Worm (Caenorhabditis elegans) whole organism, midembryonic: ENCODE data around the gene F40E12.1.

Experiments
- T22C8.4 ChIP-seq: fragments of 200-800 bp; sonication (Bioruptor generic); IDR thresholded peaks from 2 replicates; pipeline ENCODE4 v1.3.6; 2022; ENCODE audit warnings: missing genetic modification characterization, missing compliant biosample characterization
- cog-1 ChIP-seq: sonication (generic microtip); optimal IDR thresholded peaks from 2 replicates; lab custom pipeline; 2016; ENCODE audit warnings: missing genetic modification characterization, missing compliant biosample characterization
- flt-1 ChIP-seq: fragments of 200-800 bp; sonication (Bioruptor generic); IDR thresholded peaks from 2 replicates; pipeline ENCODE4 v1.3.6; 2022; ENCODE audit warnings: missing genetic modification characterization, missing compliant biosample characterization
- klf-2 ChIP-seq: fragments of 200-800 bp; sonication (Bioruptor generic); conservative IDR thresholded peaks from 2 replicates; pipeline ENCODE4 v1.3.6; 2022; ENCODE audit warnings: missing genetic modification reagents, missing genetic modification characterization, missing compliant biosample characterization
- med-1 ChIP-seq: sonication (generic microtip); optimal IDR thresholded peaks from 2 replicates; lab custom pipeline; 2017; ENCODE audit warnings: missing genetic modification characterization, mild to moderate bottlenecking, missing compliant biosample characterization, antibody characterized with exemption, missing genetic modification reagents; ENCODE audit not compliant: insufficient read depth
- ref-1 ChIP-seq: fragments of 200-800 bp; sonication (Bioruptor generic); conservative IDR thresholded peaks from 2 replicates; pipeline ENCODE4 v1.3.6; 2022; ENCODE audit warnings: missing genetic modification reagents, missing genetic modification characterization, missing compliant biosample characterization
- tab-1 ChIP-seq: fragments of 200-800 bp; sonication (Bioruptor generic); IDR thresholded peaks from 2 replicates; pipeline ENCODE4 v1.3.6; 2022; ENCODE audit warnings: missing genetic modification characterization, missing compliant biosample characterization
- ztf-23 ChIP-seq: fragments of 200-800 bp; sonication (Bioruptor generic); IDR thresholded peaks from 2 replicates; pipeline ENCODE4 v1.3.6; 2022; ENCODE audit warnings: missing genetic modification reagents, missing genetic modification characterization, missing compliant biosample characterization
- ztf-29 ChIP-seq: fragments of 200-800 bp; sonication (Bioruptor generic); IDR thresholded peaks from 2 replicates; pipeline ENCODE4 v1.3.6; 2022; ENCODE audit warnings: missing genetic modification reagents, missing genetic modification characterization, missing compliant biosample characterization

The F40E12.1 gene

DNA sequence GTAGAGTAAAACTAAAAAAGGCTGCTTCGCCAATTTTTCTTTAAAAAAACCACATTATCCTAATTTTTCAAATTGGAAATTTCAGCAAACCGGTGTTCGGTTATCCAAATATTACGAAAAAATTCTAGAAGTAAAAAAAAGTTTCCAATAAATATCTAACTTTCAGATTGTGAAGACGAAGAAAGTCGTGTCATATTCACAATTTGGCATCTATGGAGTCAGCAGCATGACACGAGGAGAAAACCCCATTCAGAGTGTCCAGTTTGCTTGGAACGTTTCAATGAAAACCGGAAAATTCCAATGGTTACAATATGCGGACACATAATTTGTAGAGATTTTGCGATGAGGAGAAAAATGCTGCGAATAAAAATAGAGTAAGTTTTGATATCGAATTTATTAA lies 22.3 kb upstream of the F40E12.1 start, which contains the start of gene Y49F6A.12:
Y49F6A.12 (plus strand) TSS at position 301 of the 400 bp plus-strand sequence.
- TF ChIP-seq tab-1 (no peak), ref-1 (GFP tag; lab: Robert Waterston, UW) (no peak), cog-1 (tag; lab: Kevin White, UChicago) (no peak), ztf-23 (GFP tag; lab: Robert Waterston, UW) (no peak), T22C8.4 (GFP tag; lab: Robert Waterston, UW) (no peak), klf-2 (GFP tag; lab: Robert Waterston, UW) (no peak), med-1 (GFP tag; lab: Kevin White, UChicago) (no peak), flt-1 (GFP tag; lab: Robert Waterston, UW) (no peak), ztf-29 (GFP tag; lab: Robert Waterston, UW) (no peak)

DNA sequence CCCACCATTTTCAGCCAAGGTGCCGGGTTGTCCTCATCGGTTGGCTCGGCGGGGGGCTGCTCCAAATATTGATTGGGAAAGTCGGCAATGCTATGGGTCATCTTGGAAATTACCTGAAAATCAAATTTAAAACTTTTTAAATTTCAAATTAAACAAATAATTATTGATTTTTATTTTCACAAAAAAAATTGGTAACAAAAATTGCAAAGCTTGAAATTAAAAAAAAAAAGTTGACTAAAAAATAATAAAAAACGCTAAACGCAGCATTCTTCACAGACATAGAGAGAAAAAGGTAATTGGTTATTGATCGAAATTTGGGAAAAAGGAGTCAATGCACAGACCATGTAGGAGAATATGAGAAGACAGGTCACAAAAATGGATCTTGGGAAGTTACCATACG lies 18.9 kb upstream of the F40E12.1 start, which contains the start of gene Y49F6A.11:
Y49F6A.11 (minus strand) TSS at position 101 of the 400 bp plus-strand sequence.
- TF ChIP-seq flt-1 (GFP tag; lab: Robert Waterston, UW) (no peak), ref-1 (GFP tag; lab: Robert Waterston, UW) (no peak)

DNA sequence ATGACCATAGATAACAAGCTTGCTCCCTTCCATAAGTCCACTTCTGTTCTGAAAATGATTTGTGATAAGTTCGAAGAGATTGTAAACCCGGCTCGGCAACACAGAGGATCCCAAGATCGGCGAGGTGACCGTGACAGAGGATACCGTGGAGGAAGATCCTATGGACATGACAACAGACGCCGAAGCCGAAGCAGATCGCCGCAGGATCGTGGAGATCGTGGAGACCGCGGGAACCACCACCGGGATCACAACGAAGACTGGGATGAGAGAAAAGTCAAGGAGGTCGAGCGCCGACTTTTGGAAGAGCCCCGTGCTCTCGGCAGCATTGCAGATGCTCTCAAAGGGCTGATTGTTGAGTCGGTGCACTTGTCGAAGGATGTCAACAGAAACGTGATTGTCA lies 13.0 kb upstream of the F40E12.1 start:
- TF ChIP-seq cog-1 (tag; lab: Kevin White, UChicago) (no peak), flt-1 (GFP tag; lab: Robert Waterston, UW) (no peak), ztf-29 (GFP tag; lab: Robert Waterston, UW) (no peak), T22C8.4 (GFP tag; lab: Robert Waterston, UW) (no peak), ztf-23 (GFP tag; lab: Robert Waterston, UW) (no peak), med-1 (GFP tag; lab: Kevin White, UChicago) (no peak), ref-1 (GFP tag; lab: Robert Waterston, UW) (no peak), tab-1 (no peak), klf-2 (GFP tag; lab: Robert Waterston, UW) (no peak)

DNA sequence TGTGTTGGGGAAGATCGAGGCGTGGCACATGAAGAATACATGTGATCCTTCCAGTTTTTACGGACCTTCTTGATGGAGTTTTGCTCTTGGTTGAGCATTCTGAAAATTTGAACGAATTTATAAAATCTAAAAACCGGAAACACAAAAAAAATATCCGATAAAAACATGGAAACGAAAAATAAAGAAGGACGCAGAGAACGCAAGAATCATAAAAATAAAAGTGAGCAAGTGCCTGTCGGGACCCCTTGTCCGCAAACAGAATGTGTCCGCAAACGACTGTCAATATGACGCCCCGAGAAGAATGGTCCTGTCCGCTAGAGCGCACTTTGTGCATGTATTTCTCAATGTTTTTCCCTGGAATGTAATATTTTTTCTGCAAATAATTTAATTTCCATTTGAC lies 7.8 kb upstream of the F40E12.1 start, which contains the start of gene Y49F6A.5:
Y49F6A.5 (minus strand) TSS at position 101 of the 400 bp plus-strand sequence.
- TF ChIP-seq ztf-23 (GFP tag; lab: Robert Waterston, UW) (no peak), T22C8.4 (GFP tag; lab: Robert Waterston, UW) (no peak), klf-2 (GFP tag; lab: Robert Waterston, UW) (no peak), ref-1 (GFP tag; lab: Robert Waterston, UW) (no peak), med-1 (GFP tag; lab: Kevin White, UChicago) (no peak)

DNA sequence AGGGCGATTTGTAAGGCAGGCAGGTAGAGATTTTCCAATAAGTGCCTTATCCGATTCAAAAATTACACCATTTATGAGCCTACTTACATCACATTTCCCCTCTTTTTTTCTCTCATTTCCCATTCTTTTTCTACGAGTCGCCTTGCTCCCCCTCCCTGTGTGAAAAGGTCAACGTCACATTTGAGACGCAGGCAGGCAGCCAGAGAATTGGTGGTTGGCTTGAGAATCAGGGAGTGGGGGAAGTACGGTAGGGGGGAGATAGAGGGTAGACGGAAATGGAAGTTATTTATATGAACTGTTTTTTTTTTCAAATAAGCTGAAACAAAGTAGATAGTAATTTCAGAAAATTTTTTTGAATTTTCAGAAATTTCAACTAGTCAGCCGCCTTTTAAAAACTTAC lies 997 bp upstream of the F40E12.1 start:
- TF ChIP-seq flt-1 (GFP tag; lab: Robert Waterston, UW) (no peak), med-1 (GFP tag; lab: Kevin White, UChicago) (no peak), klf-2 (GFP tag; lab: Robert Waterston, UW) (no peak), tab-1 (no peak), cog-1 (tag; lab: Kevin White, UChicago) (no peak), ztf-29 (GFP tag; lab: Robert Waterston, UW) (no peak), T22C8.4 (GFP tag; lab: Robert Waterston, UW) (no peak), ref-1 (GFP tag; lab: Robert Waterston, UW) (no peak), ztf-23 (GFP tag; lab: Robert Waterston, UW) (no peak)

DNA sequence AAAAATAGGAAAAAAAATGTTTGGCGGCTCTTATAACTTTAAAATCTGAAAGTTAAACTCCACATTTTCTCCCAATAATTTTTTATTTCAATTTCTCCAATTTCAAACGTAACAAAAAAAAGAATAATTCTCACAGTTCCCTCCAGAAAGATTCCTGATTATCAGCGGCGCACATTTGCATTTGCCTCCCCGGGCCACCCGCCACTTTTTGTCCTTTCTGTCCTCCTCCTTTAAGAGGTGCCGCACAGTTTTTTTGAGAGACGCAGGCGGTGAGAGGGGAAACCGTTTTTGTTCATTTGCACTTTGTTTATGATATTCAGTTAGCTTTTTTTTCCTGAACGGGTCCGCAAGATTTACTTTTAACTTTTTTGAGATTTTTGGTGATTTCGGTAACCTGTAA lies 3.2 kb downstream of the F40E12.1 start:
- TF ChIP-seq cog-1 (tag; lab: Kevin White, UChicago): no peak

DNA sequence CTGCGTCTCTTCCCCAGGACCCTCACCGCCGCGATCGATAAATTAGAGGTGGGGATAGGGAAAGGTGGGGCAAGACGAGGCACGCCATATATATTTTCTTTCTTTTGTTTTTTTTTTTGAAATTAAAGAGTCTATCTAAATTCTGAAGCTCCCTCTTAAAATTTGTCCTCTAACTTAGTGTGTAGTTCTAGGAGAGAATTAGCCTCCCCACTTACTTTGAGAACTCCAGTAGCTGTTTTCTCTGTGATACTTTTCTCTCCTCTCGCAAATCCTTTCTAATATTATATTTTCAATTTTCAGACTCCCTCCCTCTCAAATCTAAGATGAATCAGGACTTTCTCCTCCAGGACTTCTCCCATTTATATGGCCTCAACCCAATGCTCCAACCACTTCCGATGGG lies 4.4 kb downstream of the F40E12.1 start, which contains the start of gene M151.7:
M151.7 (plus strand) TSS at position 301 of the 400 bp plus-strand sequence.
- TF ChIP-seq ref-1 (GFP tag; lab: Robert Waterston, UW) (no peak), ztf-29 (GFP tag; lab: Robert Waterston, UW) (no peak), tab-1 (no peak), T22C8.4 (GFP tag; lab: Robert Waterston, UW) (no peak), flt-1 (GFP tag; lab: Robert Waterston, UW) (no peak), klf-2 (GFP tag; lab: Robert Waterston, UW) (no peak), med-1 (GFP tag; lab: Kevin White, UChicago) (no peak), cog-1 (tag; lab: Kevin White, UChicago) (no peak), ztf-23 (GFP tag; lab: Robert Waterston, UW) (no peak)

DNA sequence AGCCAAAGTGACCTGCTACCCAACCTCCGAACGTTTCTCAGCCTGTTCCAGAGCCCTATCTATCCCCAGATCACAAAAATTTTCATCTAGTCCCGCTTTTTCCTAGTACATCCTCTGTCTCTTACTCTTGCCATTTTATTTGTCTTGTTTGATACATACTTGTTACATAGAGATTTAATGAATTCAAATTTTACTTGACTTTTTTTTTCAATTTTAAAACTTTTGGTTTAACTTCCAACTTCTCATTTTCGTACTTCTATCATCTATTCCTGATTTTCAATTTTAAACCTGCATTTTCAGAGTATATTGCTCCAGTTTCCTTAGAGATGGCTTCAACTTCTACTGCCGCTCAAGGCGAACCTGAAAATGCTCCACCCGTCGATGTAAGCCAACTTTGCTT lies 9.3 kb downstream of the F40E12.1 start, which contains the start of gene M151.3:
M151.3 (plus strand) TSS at position 301 of the 400 bp plus-strand sequence.
- no peak for TF ChIP-seq med-1 (GFP tag; lab: Kevin White, UChicago)
- no peak for TF ChIP-seq flt-1 (GFP tag; lab: Robert Waterston, UW)
- TF ChIP-seq klf-2 (GFP tag; lab: Robert Waterston, UW): no peak
- TF ChIP-seq ztf-29 (GFP tag; lab: Robert Waterston, UW): no peak
- no peak for TF ChIP-seq tab-1
- no peak for TF ChIP-seq T22C8.4 (GFP tag; lab: Robert Waterston, UW)
- TF ChIP-seq ztf-23 (GFP tag; lab: Robert Waterston, UW): no peak
- TF ChIP-seq ref-1 (GFP tag; lab: Robert Waterston, UW): no peak
- no peak for TF ChIP-seq cog-1 (tag; lab: Kevin White, UChicago)

DNA sequence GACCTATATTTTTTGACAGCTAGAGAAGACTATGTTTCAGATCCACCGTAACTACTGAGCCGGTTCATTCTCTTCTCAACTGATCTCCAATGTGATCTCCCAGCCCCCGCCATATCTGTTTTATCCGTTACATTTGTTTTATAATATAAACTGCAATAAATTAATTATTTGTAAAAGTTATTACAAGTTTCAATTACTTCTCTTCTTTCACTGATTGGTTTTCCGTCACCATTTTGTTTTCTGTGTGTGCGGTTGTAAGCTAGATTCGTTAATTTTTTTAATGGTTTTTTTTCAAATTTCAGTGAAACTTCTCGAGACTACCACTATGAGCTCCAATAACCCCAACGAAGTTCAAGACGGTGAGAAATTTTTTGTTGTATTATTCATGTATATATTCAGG lies 13.2 kb downstream of the F40E12.1 start, which contains the start of gene M151.2:
M151.2 (plus strand) TSS at position 301 of the 400 bp plus-strand sequence.
- TF ChIP-seq ref-1 (GFP tag; lab: Robert Waterston, UW): no peak
- no peak for TF ChIP-seq med-1 (GFP tag; lab: Kevin White, UChicago)
- TF ChIP-seq flt-1 (GFP tag; lab: Robert Waterston, UW): no peak
- TF ChIP-seq ztf-23 (GFP tag; lab: Robert Waterston, UW): no peak
- no peak for TF ChIP-seq cog-1 (tag; lab: Kevin White, UChicago)
- no peak for TF ChIP-seq klf-2 (GFP tag; lab: Robert Waterston, UW)
- no peak for TF ChIP-seq ztf-29 (GFP tag; lab: Robert Waterston, UW)
- TF ChIP-seq T22C8.4 (GFP tag; lab: Robert Waterston, UW): no peak
- no peak for TF ChIP-seq tab-1
